Fruit fly (Drosophila melanogaster) whole organism, embryonic: ENCODE results near the gene vvl.

Experiments used
- Adf1 ChIP-seq: fragments of 200-800 bp; sonication (Bioruptor generic); IDR thresholded peaks from 2 replicates; pipeline ENCODE4 v1.3.6; 2022; ENCODE audit warnings: missing biosample characterization, missing genetic modification characterization
- Aef1 ChIP-seq: fragments of 200-800 bp; sonication (Bioruptor generic); IDR thresholded peaks from 3 replicates; pipeline ENCODE4 v1.3.6; 2022; ENCODE audit warnings: missing biosample characterization, missing genetic modification characterization
- Atf-2 ChIP-seq: fragments of 200-800 bp; sonication (Bioruptor generic); optimal IDR thresholded peaks from 2 replicates; lab custom pipeline; 2016; ENCODE audit warnings: missing biosample characterization, missing genetic modification characterization
- B-H2 ChIP-seq: fragments of 200-800 bp; sonication (Bioruptor generic); optimal IDR thresholded peaks from 2 replicates; lab custom pipeline; 2018; ENCODE audit warnings: missing biosample characterization, mild to moderate bottlenecking, missing genetic modification characterization
- CG10462 ChIP-seq: fragments of 200-800 bp; sonication (Bioruptor generic); optimal IDR thresholded peaks from 2 replicates; lab custom pipeline; 2016; ENCODE audit warnings: missing biosample characterization, missing genetic modification characterization
- CG11085 ChIP-seq: fragments of 200-800 bp; sonication (Bioruptor generic); IDR thresholded peaks from 2 replicates; pipeline ENCODE4 v1.3.6; 2022; ENCODE audit warnings: missing biosample characterization, missing genetic modification characterization
- CG11247 ChIP-seq: fragments of 200-800 bp; sonication (Bioruptor generic); IDR thresholded peaks from 2 replicates; pipeline ENCODE4 v1.3.6; 2022; ENCODE audit warnings: missing biosample characterization, missing genetic modification characterization
- CG11398 ChIP-seq: fragments of 200-800 bp; sonication (Bioruptor generic); optimal IDR thresholded peaks from 2 replicates; lab custom pipeline; 2016; ENCODE audit warnings: missing biosample characterization, missing genetic modification characterization
- CG12769 ChIP-seq: fragments of 200-800 bp; sonication (Bioruptor generic); optimal IDR thresholded peaks from 2 replicates; lab custom pipeline; 2019; ENCODE audit warnings: missing biosample characterization, mild to moderate bottlenecking, missing genetic modification characterization, moderate library complexity
- CG13424 ChIP-seq: fragments of 200-800 bp; sonication (Bioruptor generic); optimal IDR thresholded peaks from 2 replicates; lab custom pipeline; 2019; ENCODE audit warnings: missing biosample characterization, mild to moderate bottlenecking, missing genetic modification characterization, moderate library complexity
- CG15073 ChIP-seq: fragments of 200-800 bp; sonication (Bioruptor generic); optimal IDR thresholded peaks from 2 replicates; lab custom pipeline; 2016; ENCODE audit warnings: missing biosample characterization, missing genetic modification characterization
- CG15514 ChIP-seq: fragments of 200-800 bp; sonication (Bioruptor generic); optimal IDR thresholded peaks from 3 replicates; lab custom pipeline; 2017; ENCODE audit warnings: missing biosample characterization, missing genetic modification characterization, mild to moderate bottlenecking, moderate library complexity, missing genetic modification reagents
- CG15601 ChIP-seq: fragments of 200-800 bp; sonication (Bioruptor generic); optimal IDR thresholded peaks from 3 replicates; lab custom pipeline; 2019; ENCODE audit warnings: missing biosample characterization, mild to moderate bottlenecking, missing genetic modification characterization, moderate library complexity
- CG17361 ChIP-seq: fragments of 200-800 bp; sonication (Bioruptor generic); IDR thresholded peaks from 3 replicates; pipeline ENCODE4 v1.3.6; 2022; ENCODE audit warnings: missing biosample characterization, missing genetic modification characterization
- CG18011 ChIP-seq: fragments of 200-800 bp; sonication (Bioruptor generic); optimal IDR thresholded peaks from 2 replicates; lab custom pipeline; 2017; ENCODE audit warnings: missing biosample characterization, missing genetic modification characterization, mild to moderate bottlenecking, moderate library complexity, missing genotype
- CG2129 ChIP-seq: fragments of 200-800 bp; sonication (Bioruptor generic); IDR thresholded peaks from 2 replicates; pipeline ENCODE4 v1.3.6; 2022; ENCODE audit warnings: missing biosample characterization, missing genetic modification characterization; ENCODE audit not compliant: partially characterized antibody
- CG2202 ChIP-seq: fragments of 200-800 bp; sonication (Bioruptor generic); optimal IDR thresholded peaks from 2 replicates; lab custom pipeline; 2018; ENCODE audit warnings: missing biosample characterization, mild to moderate bottlenecking, missing genetic modification characterization
- CG30020 ChIP-seq: fragments of 200-800 bp; optimal IDR thresholded peaks from 2 replicates; lab custom pipeline; 2019; ENCODE audit warnings: missing biosample characterization, mild to moderate bottlenecking, missing genetic modification characterization, moderate library complexity
- CG30431 ChIP-seq: fragments of 200-800 bp; sonication (Bioruptor generic); optimal IDR thresholded peaks from 2 replicates; lab custom pipeline; 2017; ENCODE audit warnings: missing biosample characterization, missing genetic modification characterization
- CG32767 ChIP-seq: fragments of 200-800 bp; sonication (Bioruptor generic); IDR thresholded peaks from 2 replicates; pipeline ENCODE4 v1.3.6; 2022; ENCODE audit warnings: missing biosample characterization, missing genetic modification characterization
- CG34224 ChIP-seq: fragments of 200-800 bp; sonication (Bioruptor generic); IDR thresholded peaks from 3 replicates; pipeline ENCODE4 v1.3.6; 2022; ENCODE audit warnings: missing biosample characterization, missing genetic modification characterization; ENCODE audit not compliant: partially characterized antibody
- CG34376 ChIP-seq: fragments of 200-800 bp; sonication (Bioruptor generic); optimal IDR thresholded peaks from 2 replicates; lab custom pipeline; 2018; ENCODE audit warnings: missing biosample characterization, mild to moderate bottlenecking, missing genetic modification characterization
- CG3995 ChIP-seq: fragments of 200-800 bp; sonication (Bioruptor generic); optimal IDR thresholded peaks from 3 replicates; lab custom pipeline; 2016; ENCODE audit warnings: missing biosample characterization, missing genetic modification characterization
- CG4424 ChIP-seq: fragments of 200-800 bp; sonication (Bioruptor generic); optimal IDR thresholded peaks from 3 replicates; lab custom pipeline; 2016; ENCODE audit warnings: missing biosample characterization, missing genetic modification characterization
- CG5245 ChIP-seq: fragments of 200-800 bp; sonication (Bioruptor generic); optimal IDR thresholded peaks from 3 replicates; lab custom pipeline; 2016; ENCODE audit warnings: missing biosample characterization, missing genetic modification characterization
- CG6765 ChIP-seq: fragments of 200-800 bp; sonication (Bioruptor generic); optimal IDR thresholded peaks from 3 replicates; lab custom pipeline; 2017; ENCODE audit warnings: missing biosample characterization, mild to moderate bottlenecking, missing genetic modification characterization
- Camta ChIP-seq: fragments of 200-800 bp; sonication (Bioruptor generic); optimal IDR thresholded peaks from 2 replicates; lab custom pipeline; 2016; ENCODE audit warnings: missing biosample characterization, missing genetic modification characterization
- Chrac-16 ChIP-seq: fragments of 200-800 bp; sonication (Bioruptor generic); optimal IDR thresholded peaks from 3 replicates; lab custom pipeline; 2016; ENCODE audit warnings: missing biosample characterization, missing genetic modification characterization
- D19A ChIP-seq: fragments of 200-800 bp; optimal IDR thresholded peaks from 3 replicates; lab custom pipeline; 2019; ENCODE audit warnings: missing biosample characterization, mild to moderate bottlenecking, missing genetic modification characterization, moderate library complexity
- Deaf1 ChIP-seq: fragments of 200-800 bp; optimal IDR thresholded peaks from 3 replicates; lab custom pipeline; 2019; ENCODE audit warnings: missing biosample characterization, mild to moderate bottlenecking, missing genetic modification characterization, moderate library complexity
- Dip2 ChIP-seq: fragments of 200-800 bp; sonication (Bioruptor generic); IDR thresholded peaks from 2 replicates; pipeline ENCODE4 v1.3.6; 2022; ENCODE audit warnings: missing biosample characterization, missing genetic modification characterization
- HLH54F ChIP-seq: fragments of 200-800 bp; sonication (Bioruptor generic); optimal IDR thresholded peaks from 3 replicates; lab custom pipeline; 2016; ENCODE audit warnings: missing biosample characterization, missing genetic modification characterization
- Lim3 ChIP-seq: fragments of 200-800 bp; sonication (Bioruptor generic); IDR thresholded peaks from 2 replicates; pipeline ENCODE4 v1.3.6; 2022; ENCODE audit warnings: missing biosample characterization, missing genetic modification characterization
- Lpt ChIP-seq: fragments of >200 bp; optimal IDR thresholded peaks from 2 replicates; lab custom pipeline; 2018; ENCODE audit warnings: missing biosample characterization, missing genetic modification characterization
- MBD-R2 ChIP-seq: fragments of 200-800 bp; sonication (Bioruptor generic); IDR thresholded peaks from 2 replicates; pipeline ENCODE4 v1.3.6; 2022; ENCODE audit warnings: missing biosample characterization, missing genetic modification characterization
- Optix ChIP-seq: fragments of 200-800 bp; sonication (Bioruptor generic); IDR thresholded peaks from 3 replicates; pipeline ENCODE4 v1.3.6; 2022; ENCODE audit warnings: missing biosample characterization, missing genetic modification characterization
- ap ChIP-seq: fragments of 200-800 bp; sonication (Bioruptor generic); IDR thresholded peaks from 2 replicates; pipeline ENCODE4 v1.3.6; 2022; ENCODE audit warnings: missing biosample characterization, missing genetic modification characterization
- cg ChIP-seq: fragments of 200-800 bp; sonication (Bioruptor generic); optimal IDR thresholded peaks from 3 replicates; lab custom pipeline; 2019; ENCODE audit warnings: missing biosample characterization, mild to moderate bottlenecking, missing genetic modification characterization, moderate library complexity
- crp ChIP-seq, 2 experiments: fragments of 200-800 bp; sonication (Bioruptor generic); optimal IDR thresholded peaks; 2 replicates in 1 of 2; 3 replicates in 1 of 2; lab custom pipeline; 2017; ENCODE audit warnings: missing biosample characterization in 2 of 2, missing genetic modification characterization in 2 of 2, mild to moderate bottlenecking in 1 of 2, moderate library complexity in 1 of 2
- da ChIP-seq: fragments of 200-800 bp; sonication (Bioruptor generic); optimal IDR thresholded peaks from 2 replicates; lab custom pipeline; 2016; ENCODE audit warnings: missing biosample characterization, missing genetic modification characterization
- esg ChIP-seq: fragments of 200-800 bp; sonication (Bioruptor generic); conservative IDR thresholded peaks from 2 replicates; pipeline ENCODE4 v1.3.6; 2022; ENCODE audit warnings: missing biosample characterization, missing genetic modification characterization
- ewg ChIP-seq: fragments of 200-800 bp; sonication (Bioruptor generic); optimal IDR thresholded peaks from 3 replicates; lab custom pipeline; 2017; ENCODE audit warnings: mild to moderate bottlenecking, missing biosample characterization, missing genetic modification reagents, missing genetic modification characterization
- gsb ChIP-seq: fragments of 200-800 bp; sonication (Bioruptor generic); IDR thresholded peaks from 2 replicates; pipeline ENCODE4 v1.3.6; 2022; ENCODE audit warnings: missing biosample characterization, missing genetic modification characterization
- hth ChIP-seq: fragments of >200 bp; optimal IDR thresholded peaks from 2 replicates; lab custom pipeline; 2017; ENCODE audit warnings: inconsistent platforms
- inv ChIP-seq: fragments of 200-800 bp; sonication (Bioruptor generic); IDR thresholded peaks from 2 replicates; pipeline ENCODE4 v1.3.6; 2022; ENCODE audit warnings: missing biosample characterization, missing genetic modification characterization; ENCODE audit not compliant: partially characterized antibody
- nau ChIP-seq: fragments of 200-800 bp; sonication (Bioruptor generic); optimal IDR thresholded peaks from 3 replicates; lab custom pipeline; 2017; ENCODE audit warnings: missing biosample characterization, mild to moderate bottlenecking, missing genetic modification characterization, missing genetic modification reagents
- psq ChIP-seq: fragments of 200-800 bp; sonication (Bioruptor generic); optimal IDR thresholded peaks from 2 replicates; lab custom pipeline; 2017; ENCODE audit warnings: missing biosample characterization, missing genetic modification characterization
- row ChIP-seq: fragments of 200-800 bp; sonication (Bioruptor generic); IDR thresholded peaks from 3 replicates; pipeline ENCODE4 v1.3.6; 2022; ENCODE audit warnings: missing biosample characterization, missing genetic modification characterization
- slbo ChIP-seq: fragments of 200-800 bp; sonication (Bioruptor generic); IDR thresholded peaks from 2 replicates; pipeline ENCODE4 v1.3.6; 2022; ENCODE audit warnings: missing biosample characterization, missing genetic modification characterization
- tgo ChIP-seq: fragments of 200-800 bp; sonication (Bioruptor generic); IDR thresholded peaks from 3 replicates; pipeline ENCODE4 v1.3.6; 2022; ENCODE audit warnings: missing biosample characterization, missing genetic modification characterization

Gene vvl

dm6 chr3L:6752278-6753096 lies 37.5 kb upstream of the vvl start, which contains the start of the genes velo and Sbds (continued):
- TF ChIP-seq CG4424 (peak; percentile 27), inv (GFP tag; lab: Robert Waterston, UW) (peak; percentile 62), Deaf1 (tag; lab: Kevin White, UChicago) (no peak), Optix (GFP tag; lab: Robert Waterston, UW) (no peak), HLH54F (GFP tag; lab: Kevin White, UChicago) (no peak), CG15073 (no peak), psq (GFP tag; lab: Kevin White, UChicago) (peak; percentile 98), MBD-R2 (0 out of 2 replicates have a peak, but pooled peaks have one; percentile 10), cg (peak; percentile 71), Camta (GFP tag; lab: Kevin White, UChicago) (peak; percentile 18), nau (no peak), Lim3 (GFP tag; lab: Robert Waterston, UW) (no peak), hth (no peak), CG34224 (GFP tag; lab: Robert Waterston, UW) (peak; percentile 65), CG30431 (GFP tag; lab: Kevin White, UChicago) (no peak), CG10462 (GFP tag; lab: Kevin White, UChicago) (no peak), crp (GFP tag; optimal IDR thresholded peaks at IDR 0.05; lab: Kevin White, UChicago) (peak in 1 of 2 experiments; percentile 83), CG6765 (GFP tag; lab: Kevin White, UChicago) (no peak), ap (no peak), CG11398 (GFP tag; lab: Kevin White, UChicago) (no peak), CG15601 (tag; lab: Kevin White, UChicago) (peak; percentile 30), CG30020 (peak; percentile 59), Adf1 (GFP tag; lab: Robert Waterston, UW) (0 out of 2 replicates have a peak, but pooled peaks have one; percentile 11), CG3995 (GFP tag; lab: Kevin White, UChicago) (peak; percentile 25), ewg (GFP tag; lab: Kevin White, UChicago) (no peak), esg (GFP tag; lab: Robert Waterston, UW) (no peak), row (GFP tag; lab: Robert Waterston, UW) (peak; percentile 89), CG13424 (peak; percentile 74), Lpt (no peak), CG2202 (tag; lab: Kevin White, UChicago) (no peak), D19A (tag; lab: Kevin White, UChicago) (peak; percentile 41), CG12769 (tag; lab: Kevin White, UChicago) (no peak), tgo (GFP tag; lab: Robert Waterston, UW) (no peak), CG2129 (GFP tag; lab: Robert Waterston, UW) (0 out of 2 replicates have a peak, but pooled peaks have one; percentile 53), CG34376 (GFP tag; lab: Kevin White, UChicago) (peak; percentile 0), gsb (GFP tag; lab: Robert Waterston, UW) (no peak), slbo (GFP tag; lab: Robert Waterston, UW) (peak; percentile 73), CG5245 (no peak), CG18011 (no peak), CG17361 (0 out of 3 replicates have a peak, but pooled peaks have one; percentile 41), CG15514 (GFP tag; lab: Kevin White, UChicago) (peak; percentile 58), Dip2 (no peak), da (GFP tag; lab: Kevin White, UChicago) (no peak), CG11247 (peak; percentile 36), B-H2 (peak; percentile 56), CG32767 (GFP tag; lab: Robert Waterston, UW) (no peak), CG11085 (no peak), Chrac-16 (peak; percentile 12), Aef1 (peak; percentile 75), Atf-2 (GFP tag; lab: Kevin White, UChicago) (no peak)
